Fruit fly (Drosophila melanogaster) S2 (cell line): ENCODE results near the gene CG43732.

Experiments used
- CG8478 ChIP-seq: fragments of >200 bp; optimal IDR thresholded peaks from 2 replicates; lab custom pipeline; 2018
- CTCF ChIP-seq, 2 experiments: fragments of >200 bp; optimal IDR thresholded peaks; 2 replicates each; lab custom pipeline; 2018

Gene CG43732

DNA sequence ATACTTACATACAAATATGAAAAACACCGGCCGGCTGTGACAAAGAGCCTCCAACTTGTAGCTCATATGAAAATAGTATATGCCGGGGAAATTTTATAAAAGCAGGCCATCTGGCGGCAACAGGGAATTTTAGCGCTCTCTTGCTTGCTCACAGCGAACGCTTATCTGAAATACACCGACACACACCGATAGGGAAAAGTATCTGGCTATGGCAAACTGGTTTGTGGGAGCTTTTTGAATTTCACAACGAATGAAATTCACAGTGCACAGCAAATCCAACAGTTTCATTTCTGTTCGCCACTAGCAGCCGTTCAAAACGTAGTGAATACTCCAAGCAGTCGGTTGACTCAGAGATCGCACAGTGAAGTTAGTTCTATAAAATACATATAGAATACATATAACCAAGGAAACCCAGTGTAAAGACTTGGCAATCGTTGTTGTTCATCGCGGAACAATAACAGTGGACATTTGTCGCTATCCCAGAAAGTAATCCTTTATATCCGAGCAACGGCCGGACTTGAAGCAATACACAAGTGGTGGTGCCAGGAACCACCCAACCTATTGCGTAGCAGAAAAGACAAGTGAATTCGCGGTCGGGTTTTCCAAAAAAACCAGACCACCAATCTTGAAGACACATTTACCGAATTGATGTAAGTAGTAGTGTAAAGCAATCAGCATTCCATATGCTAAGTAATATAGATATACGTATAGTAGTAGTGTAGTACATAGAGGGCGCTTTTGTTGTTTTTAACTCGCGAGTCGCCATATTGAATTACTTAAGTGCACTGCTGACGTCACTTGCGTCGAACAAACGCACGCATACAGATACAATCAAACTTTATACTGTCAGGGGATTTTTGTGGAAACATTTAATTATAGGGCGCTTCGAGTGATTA lies 31.8 kb upstream of the CG43732 start:
- TF ChIP-seq CTCF (optimal IDR thresholded peaks at IDR 0.05; lab: Kevin White, UChicago) (peak; percentile 68 to 71), CG8478 (lab: Kevin White, UChicago) (no peak)

- TF ChIP-seq CTCF (optimal IDR thresholded peaks at IDR 0.05; lab: Kevin White, UChicago) (no peak), CG8478 (lab: Kevin White, UChicago) (no peak)
Measured at dm6 chr3R:18918872-18919339, 31.1 kb upstream of the CG43732 start.

DNA sequence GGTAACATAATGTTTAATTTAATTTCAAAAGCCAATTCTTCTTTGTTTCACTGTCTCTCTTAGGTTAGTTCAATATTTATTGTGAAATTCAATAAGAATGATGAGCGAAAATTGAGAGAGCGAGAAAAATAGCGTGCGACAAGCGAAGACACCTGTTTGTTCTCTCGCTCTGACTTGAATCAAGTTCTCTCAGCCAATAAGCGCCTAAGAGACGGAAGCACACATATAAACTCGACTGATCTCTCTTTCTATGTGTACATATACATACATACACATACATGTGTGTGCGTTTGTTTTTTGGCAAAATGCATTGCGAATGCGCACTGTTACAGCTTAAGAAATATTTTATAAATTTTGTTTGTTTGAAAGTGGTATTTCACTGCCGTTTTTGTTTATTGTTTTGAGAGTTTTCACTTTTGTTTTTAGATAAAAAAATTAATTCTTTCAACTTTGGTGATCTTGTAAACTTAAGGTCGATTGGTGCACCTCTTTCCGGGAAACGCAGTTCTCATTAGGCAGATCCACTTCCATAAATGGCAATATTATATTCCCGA lies 26.7 kb upstream of the CG43732 start:
- TF ChIP-seq CG8478 (lab: Kevin White, UChicago) (no peak), CTCF (optimal IDR thresholded peaks at IDR 0.05; lab: Kevin White, UChicago) (no peak)

DNA sequence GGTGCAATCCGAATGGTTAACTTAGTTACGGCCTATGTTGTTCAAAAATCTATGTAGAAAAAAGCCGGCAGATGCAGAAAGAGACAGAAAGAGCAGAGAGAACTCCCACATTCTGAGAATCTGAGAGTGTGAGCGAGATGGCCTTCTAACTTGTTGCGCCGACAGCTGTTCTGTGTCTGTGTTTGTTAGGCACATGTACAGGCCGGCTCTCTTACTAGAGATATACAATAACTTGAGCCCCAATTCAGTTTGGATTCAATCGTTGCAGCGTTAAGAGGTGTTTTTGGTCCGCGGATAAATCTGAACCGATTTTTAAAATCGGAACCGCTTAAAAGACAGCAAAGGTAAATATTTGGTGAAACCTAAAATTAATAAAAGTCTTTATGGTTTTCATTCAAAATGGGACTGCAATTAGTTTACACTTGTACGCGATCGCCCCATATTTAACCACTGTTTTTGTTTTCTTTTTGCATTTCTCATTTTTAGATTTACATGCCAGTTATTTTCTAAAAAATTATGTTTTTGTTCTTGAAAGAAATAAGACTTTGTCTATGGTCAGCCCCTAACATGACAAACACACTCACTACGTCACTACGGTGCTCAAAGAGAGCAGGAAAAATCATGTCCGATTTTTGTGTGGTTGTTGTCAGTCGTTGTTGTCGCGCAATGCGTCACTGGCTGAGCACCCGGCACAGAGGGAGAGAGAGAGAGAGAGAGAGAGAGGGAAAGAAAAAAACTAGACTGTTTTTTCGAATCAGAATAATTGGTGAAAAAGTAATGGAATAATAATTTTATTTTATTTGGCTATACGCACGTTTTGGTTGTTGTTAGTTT lies 26.0 kb upstream of the CG43732 start:
- TF ChIP-seq CG8478 (lab: Kevin White, UChicago), result no peak
- no peak for TF ChIP-seq CTCF (optimal IDR thresholded peaks at IDR 0.05; lab: Kevin White, UChicago)

DNA sequence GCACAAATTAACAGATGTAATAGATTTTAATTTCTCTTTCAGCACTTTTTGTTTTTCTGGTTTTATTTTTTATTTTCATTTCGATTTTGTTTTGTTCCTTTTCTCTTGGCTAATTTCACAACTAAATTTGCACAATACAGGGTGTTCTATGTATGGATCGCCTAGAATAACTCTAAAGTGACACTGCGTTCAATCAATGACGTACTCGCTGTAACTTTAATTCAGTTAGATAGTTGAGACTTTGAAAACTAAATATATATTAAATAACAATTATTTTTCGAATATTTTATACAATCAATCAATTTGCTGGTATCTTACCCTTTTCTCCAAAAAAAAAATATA lies 25.4 kb upstream of the CG43732 start:
- TF ChIP-seq CG8478 (lab: Kevin White, UChicago) (no peak), CTCF (optimal IDR thresholded peaks at IDR 0.05; lab: Kevin White, UChicago) (no peak)

DNA sequence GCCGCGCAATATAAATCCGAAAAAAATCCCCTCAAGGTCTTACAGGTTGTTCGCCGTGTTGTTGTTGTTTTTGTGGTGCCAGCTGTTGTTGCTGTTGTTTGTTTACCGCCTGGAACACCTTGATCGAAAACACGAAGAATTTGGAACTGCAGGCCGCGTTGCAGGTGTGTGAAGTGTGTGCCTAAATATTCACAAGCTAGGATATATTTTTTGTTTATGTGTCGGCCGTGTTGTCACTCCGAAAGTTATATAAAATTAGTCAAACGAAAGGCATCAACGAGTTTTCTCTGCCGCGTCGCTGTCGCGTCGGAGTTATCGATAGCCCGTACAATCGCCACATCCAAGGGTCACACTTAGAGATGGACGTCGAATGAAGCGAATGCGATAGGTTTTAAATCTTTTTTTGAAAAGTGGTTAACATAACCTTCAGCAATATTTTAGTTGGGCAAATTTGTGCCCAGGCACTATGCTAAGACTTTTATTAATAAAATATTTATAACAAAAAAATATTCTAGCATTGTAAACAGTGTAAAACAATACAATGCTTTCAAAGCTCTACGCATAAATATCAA lies 21.6 kb upstream of the CG43732 start, which contains the start of gene Mpc1:
Mpc1 (minus strand) TSS at position 314 of the 572 bp plus-strand sequence.
- TF ChIP-seq CTCF (optimal IDR thresholded peaks at IDR 0.05; lab: Kevin White, UChicago) (no peak), CG8478 (lab: Kevin White, UChicago) (no peak)

DNA sequence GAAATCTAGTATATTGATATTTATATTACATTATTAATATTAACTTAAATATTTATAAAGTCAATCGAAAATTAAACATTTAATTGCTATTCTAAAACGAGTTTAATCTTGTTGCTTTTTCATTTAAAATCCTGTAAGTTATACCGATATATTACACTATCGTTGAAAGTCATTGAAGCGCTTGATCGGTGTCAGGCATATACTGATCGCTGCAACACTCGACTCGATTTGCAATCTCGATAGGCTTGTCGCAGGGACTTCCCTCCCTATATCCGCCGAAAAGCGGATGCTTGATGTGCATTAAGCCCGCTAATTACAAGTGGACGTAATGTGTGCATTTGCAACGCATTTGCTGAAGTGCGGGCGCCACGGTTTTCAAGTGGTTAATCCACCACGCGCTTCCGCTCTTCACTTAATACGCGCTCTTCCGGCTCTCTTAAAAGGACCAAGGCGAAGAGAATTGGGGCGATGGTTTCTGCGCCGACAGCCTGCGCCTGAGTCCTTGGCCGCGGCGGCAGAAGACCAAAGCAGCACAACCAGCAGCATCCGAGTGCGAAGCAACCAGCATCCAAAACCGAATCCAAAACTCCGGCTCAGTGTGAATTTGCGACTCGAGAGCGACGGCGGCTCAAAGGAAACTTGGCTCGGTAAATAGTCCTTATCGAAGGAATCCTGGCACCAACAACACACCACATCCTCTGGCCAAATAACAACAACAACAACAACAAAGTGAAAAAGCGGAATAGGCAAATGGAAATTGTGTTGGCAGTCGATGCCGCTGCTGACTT lies 20.9 kb upstream of the CG43732 start, which contains the start of gene CG42613:
CG42613 (plus strand) TSS at position 279 of the 788 bp plus-strand sequence.
- peak in 1 of 2 experiments; percentile 12 for TF ChIP-seq CTCF (optimal IDR thresholded peaks at IDR 0.05; lab: Kevin White, UChicago)
- TF ChIP-seq CG8478 (lab: Kevin White, UChicago), result no peak

DNA sequence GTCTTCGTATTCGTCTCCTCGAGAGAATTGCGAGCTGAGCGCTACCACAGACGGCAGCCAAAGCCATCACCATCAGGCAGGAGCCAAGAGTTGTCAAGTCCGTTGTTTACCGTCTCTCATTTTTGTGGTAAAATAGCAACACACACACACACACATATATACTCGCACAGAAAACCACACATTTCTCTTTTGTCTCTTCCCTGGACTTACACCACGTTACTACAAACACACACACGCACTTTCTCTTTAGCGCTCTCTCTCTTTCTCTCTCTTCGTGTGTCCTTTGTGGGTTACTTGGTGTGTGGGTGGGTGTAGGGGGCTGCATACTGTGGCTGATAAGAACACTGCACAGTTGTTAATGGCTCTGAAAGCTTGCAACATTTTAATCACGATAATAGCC lies 18.3 kb upstream of the CG43732 start:
- TF ChIP-seq CTCF (optimal IDR thresholded peaks at IDR 0.05; lab: Kevin White, UChicago) (no peak), CG8478 (lab: Kevin White, UChicago) (no peak)

dm6 chr3R:18947307-18947706 lies 2.7 kb upstream of the CG43732 start:
- TF ChIP-seq CTCF (optimal IDR thresholded peaks at IDR 0.05; lab: Kevin White, UChicago) (no peak), CG8478 (lab: Kevin White, UChicago) (no peak)

DNA sequence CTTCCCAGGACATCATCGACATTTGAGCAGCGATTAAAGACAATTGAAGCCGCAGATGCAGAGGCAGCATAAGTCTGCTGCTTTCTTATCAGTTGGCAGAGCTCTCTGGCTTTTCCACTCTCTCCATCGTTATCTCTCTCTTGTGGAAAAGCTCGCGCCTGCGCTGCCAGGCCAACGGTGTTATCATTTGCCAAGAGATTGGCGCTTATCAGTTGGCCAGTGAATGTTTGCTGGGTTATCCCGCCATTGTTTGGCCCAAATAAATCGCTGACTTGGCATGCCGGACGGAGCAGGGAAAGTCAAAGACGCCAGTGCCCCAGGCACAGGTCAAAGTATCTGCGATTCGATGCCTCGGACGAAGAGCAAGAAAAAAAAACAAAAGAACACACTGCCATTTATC lies 865 bp upstream of the CG43732 start:
- TF ChIP-seq CG8478 (lab: Kevin White, UChicago) (no peak), CTCF (optimal IDR thresholded peaks at IDR 0.05; lab: Kevin White, UChicago) (no peak)

DNA sequence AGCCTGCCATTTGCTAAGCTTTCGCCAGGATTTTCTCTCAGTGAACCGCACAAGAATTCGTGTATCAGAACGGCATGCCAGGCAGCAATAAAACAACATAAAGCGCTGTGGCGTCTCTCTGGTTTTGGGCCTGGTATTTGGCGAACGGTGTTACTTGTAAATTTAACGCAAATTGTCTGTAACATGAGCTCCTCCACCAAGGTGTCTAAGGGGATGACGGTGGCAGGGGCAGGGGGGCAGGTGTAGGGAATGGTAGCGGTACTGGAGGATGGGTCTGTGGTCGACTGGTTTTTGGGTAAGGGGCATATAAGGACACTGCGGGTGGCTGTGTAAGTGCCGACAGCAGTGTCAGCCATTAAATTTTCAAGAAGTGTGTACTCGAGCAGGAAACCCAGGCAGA lies 14.8 kb downstream of the CG43732 start:
- TF ChIP-seq CG8478 (lab: Kevin White, UChicago), result no peak

- TF ChIP-seq CG8478 (lab: Kevin White, UChicago), result no peak
- TF ChIP-seq CTCF (optimal IDR thresholded peaks at IDR 0.05; lab: Kevin White, UChicago), result no peak
Measured at dm6 chr3R:18978709-18979108, 28.7 kb downstream of the CG43732 start, which contains the start of gene euc. TSS of gene euc (minus strand) at chr3R:18978809.

DNA sequence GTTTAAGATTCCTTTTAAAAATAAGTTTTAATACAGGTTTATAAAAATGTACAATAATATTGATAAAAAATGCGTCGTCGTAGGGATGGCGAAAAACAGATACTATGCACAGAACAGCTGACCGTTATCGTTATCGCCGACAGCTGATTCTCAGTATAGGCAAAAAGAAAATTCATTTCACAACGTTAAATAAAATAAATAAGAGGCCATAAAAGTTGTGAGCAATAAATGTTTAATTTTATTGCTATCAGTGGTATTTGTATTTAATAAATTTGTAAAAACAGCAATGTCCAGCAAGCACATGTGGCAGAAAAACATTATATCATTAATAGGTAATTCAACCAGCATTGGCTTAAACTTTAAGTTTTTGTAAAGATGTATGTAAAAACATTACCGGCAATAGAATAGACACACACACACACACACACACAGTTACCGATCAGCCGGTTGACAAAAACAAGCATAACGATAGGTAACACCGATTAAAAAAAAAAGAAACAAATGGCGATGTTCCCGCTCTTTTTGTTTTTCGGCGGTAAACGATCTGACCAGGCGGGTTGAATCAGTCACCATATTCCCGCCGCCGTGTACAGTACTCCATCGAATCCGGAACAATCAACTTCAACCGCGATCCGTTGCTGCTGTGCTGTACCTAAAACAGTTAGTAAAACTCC lies 31.0 kb downstream of the CG43732 start, which contains the start of the genes dnk and Smu1:
dnk (plus strand) TSS at position 133 of the 674 bp plus-strand sequence.
Smu1 (minus strand) TSS at position 462 of the 674 bp plus-strand sequence.
- no peak for TF ChIP-seq CTCF (optimal IDR thresholded peaks at IDR 0.05; lab: Kevin White, UChicago)
- TF ChIP-seq CG8478 (lab: Kevin White, UChicago), result no peak
